Worm (Caenorhabditis elegans) whole organism, L4 larva: ENCODE measurements around the gene nspa-2.
"Not testable (repeated sequence)": the region's sequence is repeated elsewhere in the genome, so short reads cannot be mapped to it uniquely, and the experiment has no call there.

Source experiments
- F10B5.3 ChIP-seq: sonication (generic microtip); optimal IDR thresholded peaks from 2 replicates; lab custom pipeline; 2016; ENCODE audit warnings: mild to moderate bottlenecking, missing genetic modification characterization, missing compliant biosample characterization
- F26F4.8 ChIP-seq: fragments of 200-800 bp; sonication (Bioruptor generic); conservative IDR thresholded peaks from 2 replicates; pipeline ENCODE4 v1.3.6; 2022; ENCODE audit warnings: missing genetic modification characterization, missing compliant biosample characterization
- F49E8.2 ChIP-seq: sonication (generic microtip); optimal IDR thresholded peaks from 2 replicates; lab custom pipeline; 2016; ENCODE audit warnings: missing compliant biosample characterization, mild to moderate bottlenecking, missing genetic modification characterization, borderline replicate concordance
- Y48G9A.11 ChIP-seq: fragments of 200-800 bp; sonication (Bioruptor generic); IDR thresholded peaks from 2 replicates; pipeline ENCODE4 v1.3.6; 2022; ENCODE audit warnings: missing genetic modification reagents, missing genetic modification characterization, missing compliant biosample characterization
- Y5F2A.4 ChIP-seq: fragments of 200-800 bp; sonication (Bioruptor generic); optimal IDR thresholded peaks from 2 replicates; lab custom pipeline; 2018; ENCODE audit warnings: mild to moderate bottlenecking, missing genetic modification characterization, missing compliant biosample characterization
- aha-1 ChIP-seq: fragments of 150-350 bp; peaks from one replicate; lab custom pipeline; 2014; ENCODE audit warnings: missing biosample characterization, missing genetic modification characterization
- aly-2 ChIP-seq: sonication (generic microtip); optimal IDR thresholded peaks from 2 replicates; lab custom pipeline; 2018; ENCODE audit warnings: missing biosample characterization, missing genetic modification characterization
- ama-1 ChIP-seq: fragments of 150-350 bp; optimal IDR thresholded peaks from 2 replicates; lab custom pipeline; 2014; ENCODE audit warnings: inconsistent platforms, mixed read lengths
- attf-4 ChIP-seq: sonication (generic microtip); optimal IDR thresholded peaks from 3 replicates; lab custom pipeline; 2017; ENCODE audit warnings: missing biosample characterization, missing genetic modification characterization
- ceh-20 ChIP-seq: fragments of 200-800 bp; sonication (Bioruptor generic); IDR thresholded peaks from 2 replicates; pipeline ENCODE4 v1.3.6; 2022; ENCODE audit warnings: missing genetic modification reagents, missing genetic modification characterization, missing compliant biosample characterization
- ceh-28 ChIP-seq: fragments of 150-350 bp; optimal IDR thresholded peaks from 2 replicates; lab custom pipeline; 2014; ENCODE audit warnings: missing biosample characterization, missing genetic modification reagents, missing genetic modification characterization
- ceh-82 ChIP-seq: sonication (generic microtip); optimal IDR thresholded peaks from 2 replicates; lab custom pipeline; 2017; ENCODE audit warnings: missing biosample characterization, missing genetic modification characterization
- ces-1 ChIP-seq: fragments of 150-350 bp; sonication (generic microtip); optimal IDR thresholded peaks from 4 replicates; lab custom pipeline; 2014; ENCODE audit warnings: missing biosample characterization, missing genetic modification reagents, missing genetic modification characterization
- dmd-8 ChIP-seq: fragments of 200-800 bp; sonication (Bioruptor generic); IDR thresholded peaks from 2 replicates; pipeline ENCODE4 v1.3.6; 2022; ENCODE audit warnings: missing genetic modification characterization, missing compliant biosample characterization
- egl-27 ChIP-seq: sonication (generic microtip); optimal IDR thresholded peaks from 3 replicates; lab custom pipeline; 2017; ENCODE audit warnings: missing biosample characterization, missing genetic modification reagents, missing genetic modification characterization
- fkh-10 ChIP-seq: fragments of 150-350 bp; optimal IDR thresholded peaks from 2 replicates; lab custom pipeline; 2014; ENCODE audit warnings: missing biosample characterization, missing genetic modification reagents, missing genetic modification characterization
- fos-1 ChIP-seq: fragments of 150-350 bp; optimal IDR thresholded peaks from 2 replicates; lab custom pipeline; 2014; ENCODE audit warnings: missing biosample characterization, missing genetic modification characterization
- hif-1 ChIP-seq, 2 experiments: sonication (generic microtip); optimal IDR thresholded peaks; 2 replicates each; lab custom pipeline; 2016 to 2017; ENCODE audit warnings: missing compliant biosample characterization in 2 of 2, missing genetic modification characterization in 2 of 2, missing genetic modification reagents in 2 of 2, missing genotype in 2 of 2, mild to moderate bottlenecking in 1 of 2
- hlh-11 ChIP-seq: fragments of 200-800 bp; sonication (Bioruptor generic); optimal IDR thresholded peaks from 2 replicates; lab custom pipeline; 2018; ENCODE audit warnings: mild to moderate bottlenecking, missing genetic modification characterization, missing compliant biosample characterization
- hlh-30 ChIP-seq: sonication (generic microtip); optimal IDR thresholded peaks from 2 replicates; lab custom pipeline; 2017; ENCODE audit warnings: antibody characterized with exemption, mild to moderate bottlenecking, missing genetic modification characterization, missing compliant biosample characterization; ENCODE audit not compliant: insufficient read depth
- jun-1 ChIP-seq: fragments of 150-350 bp; optimal IDR thresholded peaks from 2 replicates; lab custom pipeline; 2014; ENCODE audit warnings: missing biosample characterization, missing genetic modification reagents, missing genetic modification characterization
- lin-13 ChIP-seq: fragments of 150-350 bp; optimal IDR thresholded peaks from 2 replicates; lab custom pipeline; 2014; ENCODE audit warnings: missing biosample characterization, missing genetic modification reagents, missing genetic modification characterization
- lsy-2 ChIP-seq, 2 experiments: fragments of 150-350 bp in 1 of 2; sonication (generic microtip) in 1 of 2; optimal IDR thresholded peaks; 2 replicates each; lab custom pipeline; 2014 to 2017; ENCODE audit warnings: missing biosample characterization in 2 of 2, missing genetic modification characterization in 2 of 2
- madf-5 ChIP-seq, 2 experiments: fragments of 200-800 bp; sonication (Bioruptor generic); IDR thresholded peaks; 2 replicates each; pipeline ENCODE4 v1.3.6; 2022; ENCODE audit warnings: missing compliant biosample characterization in 2 of 2, missing genetic modification characterization in 2 of 2
- mdt-29 ChIP-seq: fragments of 200-800 bp; sonication (Bioruptor generic); IDR thresholded peaks from 2 replicates; pipeline ENCODE4 v1.3.6; 2022; ENCODE audit warnings: missing genetic modification reagents, missing genetic modification characterization, missing compliant biosample characterization
- mep-1 ChIP-seq: fragments of 150-350 bp; sonication (generic microtip); optimal IDR thresholded peaks from 3 replicates; lab custom pipeline; 2014; ENCODE audit warnings: missing biosample characterization, missing genetic modification characterization
- mes-2 ChIP-seq: sonication (generic microtip); optimal IDR thresholded peaks from 2 replicates; lab custom pipeline; 2016; ENCODE audit warnings: missing genotype, mild to moderate bottlenecking, missing genetic modification characterization, missing compliant biosample characterization; ENCODE audit not compliant: poor library complexity, severe bottlenecking
- nhr-10 ChIP-seq: fragments of 150-350 bp; optimal IDR thresholded peaks from 2 replicates; lab custom pipeline; 2014; ENCODE audit warnings: missing biosample characterization, missing genetic modification characterization
- nhr-111 ChIP-seq: fragments of 200-800 bp; sonication (Bioruptor generic); optimal IDR thresholded peaks from 2 replicates; lab custom pipeline; 2018; ENCODE audit warnings: mild to moderate bottlenecking, missing genetic modification characterization, missing compliant biosample characterization
- nhr-25 ChIP-seq: sonication (generic microtip); optimal IDR thresholded peaks from 2 replicates; lab custom pipeline; 2017; ENCODE audit warnings: missing genetic modification characterization, mild to moderate bottlenecking, missing compliant biosample characterization, antibody characterized with exemption, moderate library complexity, borderline replicate concordance; ENCODE audit not compliant: insufficient read depth
- nhr-28 ChIP-seq: fragments of 150-350 bp; optimal IDR thresholded peaks from 2 replicates; lab custom pipeline; 2014; ENCODE audit warnings: missing biosample characterization, missing genetic modification characterization
- nhr-77 ChIP-seq: fragments of 150-350 bp; optimal IDR thresholded peaks from 2 replicates; lab custom pipeline; 2014; ENCODE audit warnings: missing biosample characterization, missing genetic modification characterization
- pha-4 ChIP-seq, 2 experiments: fragments of 150-350 bp in 1 of 2; fragments of 200-800 bp in 1 of 2; sonication (Bioruptor generic) in 1 of 2; IDR thresholded peaks in 1 of 2; optimal IDR thresholded peaks in 1 of 2; 2 replicates each; pipeline versions ENCODE4 v1.3.6 to Lab custom; 2014 to 2022; ENCODE audit warnings: missing genetic modification characterization in 2 of 2, missing genetic modification reagents in 2 of 2, missing biosample characterization in 1 of 2, missing compliant biosample characterization in 1 of 2
- php-3 ChIP-seq: fragments of 200-800 bp; sonication (Bioruptor generic); IDR thresholded peaks from 2 replicates; pipeline ENCODE4 v1.3.6; 2022; ENCODE audit warnings: missing genetic modification reagents, missing genetic modification characterization, missing compliant biosample characterization
- pqm-1 ChIP-seq: sonication (generic microtip); optimal IDR thresholded peaks from 2 replicates; lab custom pipeline; 2017; ENCODE audit warnings: missing biosample characterization, missing genetic modification characterization
- rbr-2 ChIP-seq: sonication (generic microtip); optimal IDR thresholded peaks from 2 replicates; lab custom pipeline; 2016; ENCODE audit warnings: missing genotype, missing genetic modification characterization, missing compliant biosample characterization
- set-16 ChIP-seq: fragments of 200-800 bp; sonication (Bioruptor generic); IDR thresholded peaks from 2 replicates; pipeline ENCODE4 v1.3.6; 2022; ENCODE audit warnings: missing genetic modification reagents, missing genetic modification characterization, missing compliant biosample characterization
- skn-1 ChIP-seq: fragments of 150-350 bp; optimal IDR thresholded peaks from 2 replicates; lab custom pipeline; 2014; ENCODE audit warnings: missing biosample characterization, missing genetic modification characterization
- spr-3 ChIP-seq: fragments of 200-800 bp; sonication (Bioruptor generic); optimal IDR thresholded peaks from 2 replicates; lab custom pipeline; 2018; ENCODE audit warnings: mild to moderate bottlenecking, missing genetic modification characterization, missing compliant biosample characterization
- tag-97 ChIP-seq: fragments of 200-800 bp; sonication (Bioruptor generic); IDR thresholded peaks from 2 replicates; pipeline ENCODE4 v1.3.6; 2022; ENCODE audit warnings: missing genetic modification characterization, missing compliant biosample characterization
- unc-62 ChIP-seq, 3 experiments: fragments of 150-350 bp in 1 of 3; sonication (generic microtip); optimal IDR thresholded peaks in 2 of 3; peaks in 1 of 3; 1 replicate in 1 of 3; 2 replicates in 2 of 3; lab custom pipeline; 2014 to 2017; ENCODE audit warnings: missing biosample characterization in 3 of 3, missing genetic modification characterization in 3 of 3, missing genetic modification reagents in 3 of 3, missing genotype in 1 of 3
- zag-1 ChIP-seq: fragments of 150-350 bp; optimal IDR thresholded peaks from 2 replicates; lab custom pipeline; 2014; ENCODE audit warnings: missing biosample characterization, missing genetic modification characterization
- zfp-2 ChIP-seq: sonication (generic microtip); optimal IDR thresholded peaks from 2 replicates; lab custom pipeline; 2016; ENCODE audit warnings: mild to moderate bottlenecking, missing genetic modification characterization, missing compliant biosample characterization
- ztf-11 ChIP-seq: fragments of 150-350 bp; optimal IDR thresholded peaks from 2 replicates; lab custom pipeline; 2014; ENCODE audit warnings: missing biosample characterization, missing genetic modification characterization

nspa-2 gene

DNA sequence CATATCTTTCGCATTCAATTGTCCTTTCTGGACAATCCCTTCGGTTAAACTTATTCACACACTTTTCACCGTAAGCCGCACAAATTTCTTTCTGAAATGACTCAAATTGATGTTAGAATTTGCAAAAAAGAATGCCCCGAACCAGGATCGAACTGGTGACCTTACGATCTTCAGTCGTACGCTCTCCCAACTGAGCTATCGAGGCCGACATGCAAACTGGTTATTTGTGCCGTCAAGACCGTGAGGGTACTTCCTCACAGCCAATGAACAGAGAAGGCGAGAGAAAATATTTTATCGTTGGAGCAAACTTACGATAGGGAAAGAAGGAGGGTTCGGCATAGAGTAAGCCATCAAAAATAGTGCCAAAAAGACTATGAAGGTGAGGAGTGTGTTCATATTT, 14.6 kb upstream of the nspa-2 start (continued):
- TF ChIP-seq F49E8.2, result no peak
- no peak for TF ChIP-seq spr-3
- TF ChIP-seq pqm-1, result no peak
- TF ChIP-seq ceh-82 (tag; lab: Kevin White, UChicago), result no peak
- TF ChIP-seq ces-1 (GFP tag; lab: Kevin White, UChicago), result no peak
- no peak for TF ChIP-seq lin-13 (GFP tag; lab: Kevin White, UChicago)
- TF ChIP-seq dmd-8, result peak; percentile 49; the same call in 1 of the 2 replicates
- TF ChIP-seq ceh-20 (GFP tag; lab: Robert Waterston, UW), result peak; percentile 62; the same call in 1 of the 2 replicates
- peak; percentile 53; the same call in 1 of the 2 replicates for TF ChIP-seq mdt-29 (GFP tag; lab: Robert Waterston, UW)
- TF ChIP-seq ceh-28 (tag; lab: Kevin White, UChicago), result no peak
- peak; percentile 93 for TF ChIP-seq aha-1 (tag; lab: Kevin White, UChicago)
- TF ChIP-seq mep-1 (tag; lab: Kevin White, UChicago), result no peak
- TF ChIP-seq fkh-10 (GFP tag; lab: Kevin White, UChicago), result no peak
- no peak for TF ChIP-seq fos-1 (tag; lab: Kevin White, UChicago)
- no peak for TF ChIP-seq F26F4.8 (GFP tag; lab: Robert Waterston, UW)
- no peak for TF ChIP-seq madf-5 (GFP tag; IDR thresholded peaks at IDR 0.05; lab: Robert Waterston, UW)
- TF ChIP-seq set-16 (GFP tag; lab: Robert Waterston, UW), result no peak
- peak; percentile 85 for TF ChIP-seq mes-2 (tag; lab: Kevin White, UChicago)

DNA sequence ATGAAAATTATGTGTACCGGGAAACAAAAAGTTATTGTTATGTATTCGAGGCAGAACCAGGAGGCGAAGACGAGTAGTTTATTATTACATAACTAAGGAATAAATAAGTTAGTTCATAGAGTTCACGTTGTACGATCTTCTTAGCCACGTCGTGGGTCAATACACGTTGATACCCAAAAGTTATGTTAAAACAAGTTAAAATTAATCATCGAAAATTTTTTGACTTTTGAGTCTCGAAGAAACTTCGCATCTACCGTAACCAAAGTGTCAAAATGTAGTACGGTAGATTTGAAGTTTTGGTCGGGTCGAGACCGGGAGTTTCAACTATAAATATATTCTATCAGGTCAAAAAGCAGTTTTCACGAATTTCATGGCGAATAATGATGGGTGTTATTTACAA, 14.2 kb upstream of the nspa-2 start, which contains the start of gene ZC412.10:
Gene ZC412.10, minus strand, starts transcription at position 101 of the 400 bp plus-strand sequence.
- not testable (repeated sequence) for TF ChIP-seq F10B5.3, nhr-77, nhr-10

DNA sequence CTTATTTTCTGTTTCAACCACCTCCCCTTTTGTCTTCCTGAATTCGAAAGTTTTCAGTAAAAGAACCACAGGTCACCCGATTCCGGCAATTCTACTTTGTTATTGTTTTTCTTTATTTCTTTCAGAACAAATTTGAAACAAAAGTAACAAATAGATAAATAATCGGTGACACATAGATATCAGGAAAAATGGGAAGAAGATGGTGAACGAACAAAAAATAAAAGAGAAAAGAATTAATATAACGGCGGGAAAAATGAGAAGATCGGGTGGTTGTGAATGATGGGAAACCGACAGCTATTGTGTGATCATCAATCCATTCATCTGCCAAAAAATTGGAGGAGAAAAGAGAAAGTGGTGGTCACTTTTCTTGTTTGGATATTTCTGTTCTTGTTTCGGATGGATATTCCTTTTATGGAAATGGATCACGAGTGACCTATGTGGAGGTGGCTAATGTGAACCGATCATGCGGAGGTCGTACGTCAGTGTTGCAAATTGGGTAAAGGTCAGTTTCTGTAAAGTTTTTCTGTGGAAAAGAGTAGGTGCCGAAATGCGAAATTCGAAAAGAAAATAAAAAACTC, 13.6 kb upstream of the nspa-2 start:
- no peak for TF ChIP-seq nhr-111 (GFP tag; lab: Kevin White, UChicago)
- no peak for TF ChIP-seq rbr-2 (tag; lab: Kevin White, UChicago)
- TF ChIP-seq hif-1 (tag; optimal IDR thresholded peaks at IDR 0.05; lab: Kevin White, UChicago), result no peak
- no peak for TF ChIP-seq Y5F2A.4 (GFP tag; lab: Kevin White, UChicago)
- no peak for TF ChIP-seq nhr-77
- no peak for TF ChIP-seq mdt-29 (GFP tag; lab: Robert Waterston, UW)
- no peak for TF ChIP-seq attf-4 (tag; lab: Kevin White, UChicago)
- no peak for TF ChIP-seq ama-1 (lab: Kevin White, UChicago)
- no peak for TF ChIP-seq zfp-2 (tag; lab: Kevin White, UChicago)
- TF ChIP-seq pha-4 (GFP tag; IDR thresholded peaks at IDR 0.05; lab: Robert Waterston, UW), result no peak
- TF ChIP-seq pha-4 (tag; optimal IDR thresholded peaks at IDR 0.05; lab: Kevin White, UChicago), result no peak
- TF ChIP-seq madf-5 (GFP tag; IDR thresholded peaks at IDR 0.05; lab: Robert Waterston, UW), result no peak
- peak; percentile 29 for TF ChIP-seq hlh-30 (tag; lab: Kevin White, UChicago)
- TF ChIP-seq Y48G9A.11 (GFP tag; lab: Robert Waterston, UW), result no peak
- no peak for TF ChIP-seq jun-1 (tag; lab: Kevin White, UChicago)
- no peak for TF ChIP-seq lsy-2 (tag; optimal IDR thresholded peaks at IDR 0.05; lab: Kevin White, UChicago)
- no peak for TF ChIP-seq fos-1 (tag; lab: Kevin White, UChicago)
- TF ChIP-seq egl-27 (tag; lab: Kevin White, UChicago), result no peak
- TF ChIP-seq php-3 (GFP tag; lab: Robert Waterston, UW), result no peak
- TF ChIP-seq skn-1 (tag; lab: Kevin White, UChicago), result no peak
- TF ChIP-seq zag-1, result no peak
- TF ChIP-seq nhr-28 (tag; lab: Kevin White, UChicago), result peak; percentile 8
- TF ChIP-seq hlh-11 (tag; lab: Kevin White, UChicago), result peak; percentile 11
- TF ChIP-seq ceh-82 (tag; lab: Kevin White, UChicago), result no peak
- no peak for TF ChIP-seq ces-1 (GFP tag; lab: Kevin White, UChicago)
- TF ChIP-seq unc-62 (GFP tag; optimal IDR thresholded peaks at IDR 0.05 in 1 of 2; lab: Kevin White, UChicago), result peak in 1 of 2 experiments; percentile 62
- TF ChIP-seq unc-62 (tag; optimal IDR thresholded peaks at IDR 0.05; lab: Kevin White, UChicago), result no peak
- no peak for TF ChIP-seq aly-2 (tag; lab: Kevin White, UChicago)
- no peak for TF ChIP-seq ztf-11 (tag; lab: Kevin White, UChicago)
- no peak for TF ChIP-seq tag-97 (GFP tag; lab: Robert Waterston, UW)
- TF ChIP-seq nhr-25 (tag; lab: Kevin White, UChicago), result no peak
- TF ChIP-seq, all 104 proteins: peak for 4
